Worm (Caenorhabditis elegans) whole organism, L4 larva: ENCODE data around the gene F40A3.1.

ENCODE experiments used
- fkh-10 ChIP-seq: fragments of 150-350 bp; optimal IDR thresholded peaks from 2 replicates; lab custom pipeline; 2014; ENCODE audit warnings: missing biosample characterization, missing genetic modification reagents, missing genetic modification characterization
- lin-15B ChIP-seq: fragments of 150-350 bp; sonication (generic microtip); optimal IDR thresholded peaks from 3 replicates; lab custom pipeline; 2014; ENCODE audit warnings: missing biosample characterization, missing genetic modification characterization
- mdl-1 ChIP-seq, 2 experiments: fragments of 150-350 bp in 1 of 2; sonication (generic microtip) in 1 of 2; optimal IDR thresholded peaks; 2 replicates each; lab custom pipeline; 2014 to 2017; ENCODE audit warnings: missing biosample characterization in 2 of 2, missing genetic modification characterization in 2 of 2
- nhr-77 ChIP-seq: fragments of 150-350 bp; optimal IDR thresholded peaks from 2 replicates; lab custom pipeline; 2014; ENCODE audit warnings: missing biosample characterization, missing genetic modification characterization
- pqm-1 ChIP-seq: sonication (generic microtip); optimal IDR thresholded peaks from 2 replicates; lab custom pipeline; 2017; ENCODE audit warnings: missing biosample characterization, missing genetic modification characterization
- skn-1 ChIP-seq: fragments of 150-350 bp; optimal IDR thresholded peaks from 2 replicates; lab custom pipeline; 2014; ENCODE audit warnings: missing biosample characterization, missing genetic modification characterization
- vab-7 ChIP-seq: fragments of 200-800 bp; sonication (Bioruptor generic); IDR thresholded peaks from 2 replicates; pipeline ENCODE4 v1.3.6; 2022; ENCODE audit warnings: missing genetic modification reagents, missing genetic modification characterization, missing compliant biosample characterization

DNA sequence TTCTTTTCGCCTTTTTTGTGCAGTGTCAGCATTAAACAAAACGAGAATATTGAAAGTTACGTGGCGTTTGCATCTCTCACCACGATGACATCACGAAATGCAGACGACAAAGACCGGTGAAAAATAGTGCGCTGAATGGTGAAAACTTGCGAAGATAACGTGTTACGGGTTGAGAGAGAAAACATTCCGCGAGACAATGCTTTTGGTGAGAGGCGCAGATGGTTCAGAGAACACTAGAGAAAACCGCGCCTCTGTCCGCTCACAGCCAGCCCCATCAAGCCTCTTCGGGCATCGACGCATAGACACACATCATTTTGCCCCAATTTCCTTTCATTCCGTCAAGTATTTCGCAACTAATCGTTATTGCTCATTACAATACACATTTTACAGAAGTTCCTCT lies 36.7 kb upstream of the F40A3.1 start, which contains the start of the genes C37C3.9 and C37C3.18:
- TF ChIP-seq skn-1 (tag; lab: Kevin White, UChicago) = no peak
- TF ChIP-seq fkh-10 (GFP tag; lab: Kevin White, UChicago) = peak; percentile 23
- TF ChIP-seq mdl-1 (tag; optimal IDR thresholded peaks at IDR 0.05; lab: Kevin White, UChicago) = peak; percentile 63 to 78
- TF ChIP-seq nhr-77 = peak; percentile 70
- no peak for TF ChIP-seq vab-7
- peak; percentile 26 for TF ChIP-seq pqm-1 (tag; lab: Kevin White, UChicago)
- no peak for TF ChIP-seq lin-15B (tag; lab: Kevin White, UChicago)
